Worm (Caenorhabditis elegans) whole organism, midembryonic: Measurements from ENCODE around the gene R04D3.3.

Experiments
- cog-1 ChIP-seq: sonication (generic microtip); optimal IDR thresholded peaks from 2 replicates; lab custom pipeline; 2016; ENCODE audit warnings: missing genetic modification characterization, missing compliant biosample characterization
- flt-1 ChIP-seq: fragments of 200-800 bp; sonication (Bioruptor generic); IDR thresholded peaks from 2 replicates; pipeline ENCODE4 v1.3.6; 2022; ENCODE audit warnings: missing genetic modification characterization, missing compliant biosample characterization
- med-1 ChIP-seq: sonication (generic microtip); optimal IDR thresholded peaks from 2 replicates; lab custom pipeline; 2017; ENCODE audit warnings: missing genetic modification characterization, mild to moderate bottlenecking, missing compliant biosample characterization, antibody characterized with exemption, missing genetic modification reagents; ENCODE audit not compliant: insufficient read depth
- ref-1 ChIP-seq: fragments of 200-800 bp; sonication (Bioruptor generic); conservative IDR thresholded peaks from 2 replicates; pipeline ENCODE4 v1.3.6; 2022; ENCODE audit warnings: missing genetic modification reagents, missing genetic modification characterization, missing compliant biosample characterization
- tab-1 ChIP-seq: fragments of 200-800 bp; sonication (Bioruptor generic); IDR thresholded peaks from 2 replicates; pipeline ENCODE4 v1.3.6; 2022; ENCODE audit warnings: missing genetic modification characterization, missing compliant biosample characterization
- ztf-23 ChIP-seq: fragments of 200-800 bp; sonication (Bioruptor generic); IDR thresholded peaks from 2 replicates; pipeline ENCODE4 v1.3.6; 2022; ENCODE audit warnings: missing genetic modification reagents, missing genetic modification characterization, missing compliant biosample characterization
- ztf-29 ChIP-seq: fragments of 200-800 bp; sonication (Bioruptor generic); IDR thresholded peaks from 2 replicates; pipeline ENCODE4 v1.3.6; 2022; ENCODE audit warnings: missing genetic modification reagents, missing genetic modification characterization, missing compliant biosample characterization

DNA sequence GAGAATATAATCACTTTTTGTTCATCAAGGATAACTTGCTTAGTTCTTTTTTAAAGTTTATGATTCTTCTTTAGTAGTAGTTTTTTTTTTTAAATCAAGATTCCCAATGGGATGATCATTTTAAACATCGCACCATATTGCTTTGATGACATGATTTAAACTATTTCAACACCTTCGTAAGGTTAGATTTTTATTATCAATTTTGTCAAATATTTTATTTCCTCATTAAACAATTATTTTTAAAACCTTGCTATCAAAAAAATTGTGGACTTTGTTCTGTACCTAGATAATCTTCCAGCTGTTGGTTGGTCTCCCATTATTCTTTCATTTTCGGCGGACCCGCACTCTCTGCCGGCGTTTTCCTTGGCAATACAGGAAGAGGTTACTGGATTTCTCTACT lies 41.0 kb upstream of the R04D3.3 start, which contains the start of gene sir-2.3:
- TF ChIP-seq flt-1 (GFP tag; lab: Robert Waterston, UW) (no peak), cog-1 (no peak), ref-1 (GFP tag; lab: Robert Waterston, UW) (no peak), ztf-29 (GFP tag; lab: Robert Waterston, UW) (no peak), tab-1 (no peak), ztf-23 (GFP tag; lab: Robert Waterston, UW) (no peak), med-1 (GFP tag; lab: Kevin White, UChicago) (no peak)
